Fruit fly (Drosophila melanogaster) whole organism, embryonic: ENCODE data around the gene Jhbp3.

ENCODE experiments used
- Antp ChIP-seq: fragments of 200-800 bp; sonication (Bioruptor generic); optimal IDR thresholded peaks from 3 replicates; lab custom pipeline; 2016; ENCODE audit warnings: missing biosample characterization, missing genetic modification characterization
- Atf6 ChIP-seq: fragments of 200-800 bp; sonication (Bioruptor generic); IDR thresholded peaks from 2 replicates; pipeline ENCODE4 v1.3.6; 2022; ENCODE audit warnings: missing biosample characterization, missing genetic modification characterization
- CG10959 ChIP-seq: fragments of 200-800 bp; sonication (Bioruptor generic); IDR thresholded peaks from 2 replicates; pipeline ENCODE4 v1.3.6; 2022; ENCODE audit warnings: missing biosample characterization, missing genetic modification characterization
- CG15479 ChIP-seq: fragments of 200-800 bp; sonication (Bioruptor generic); optimal IDR thresholded peaks from 3 replicates; lab custom pipeline; 2019; ENCODE audit warnings: missing biosample characterization, mild to moderate bottlenecking, missing genetic modification characterization, moderate library complexity
- CG15696 ChIP-seq: fragments of 200-800 bp; sonication (Bioruptor generic); optimal IDR thresholded peaks from 2 replicates; lab custom pipeline; 2019; ENCODE audit warnings: missing biosample characterization, mild to moderate bottlenecking, missing genetic modification characterization, moderate library complexity
- CG17186 ChIP-seq: fragments of 200-800 bp; sonication (Bioruptor generic); optimal IDR thresholded peaks from 3 replicates; lab custom pipeline; 2017; ENCODE audit warnings: missing biosample characterization, missing genetic modification reagents, missing genetic modification characterization
- CG17385 ChIP-seq: fragments of 200-800 bp; sonication (Bioruptor generic); optimal IDR thresholded peaks from 3 replicates; lab custom pipeline; 2018; ENCODE audit warnings: missing biosample characterization, mild to moderate bottlenecking, missing genetic modification characterization
- CG17612 ChIP-seq: fragments of 200-800 bp; sonication (Bioruptor generic); IDR thresholded peaks from 2 replicates; pipeline ENCODE4 v1.3.6; 2022; ENCODE audit warnings: missing biosample characterization, missing genetic modification characterization
- CG17829 ChIP-seq: fragments of 200-800 bp; optimal IDR thresholded peaks from 2 replicates; lab custom pipeline; 2019; ENCODE audit warnings: missing biosample characterization, mild to moderate bottlenecking, missing genetic modification characterization, moderate library complexity
- CG18262 ChIP-seq: fragments of 200-800 bp; optimal IDR thresholded peaks from 3 replicates; lab custom pipeline; 2019; ENCODE audit warnings: missing biosample characterization, mild to moderate bottlenecking, missing genetic modification characterization, moderate library complexity
- CG2199 ChIP-seq: fragments of 200-800 bp; sonication (Bioruptor generic); IDR thresholded peaks from 3 replicates; pipeline ENCODE4 v1.3.6; 2022; ENCODE audit warnings: missing biosample characterization, missing genetic modification characterization
- CG2712 ChIP-seq: fragments of 200-800 bp; optimal IDR thresholded peaks from 3 replicates; lab custom pipeline; 2019; ENCODE audit warnings: missing biosample characterization, mild to moderate bottlenecking, missing genetic modification characterization, moderate library complexity
- CG32772 ChIP-seq: fragments of 200-800 bp; sonication (Bioruptor generic); IDR thresholded peaks from 2 replicates; pipeline ENCODE4 v1.3.6; 2022; ENCODE audit warnings: missing biosample characterization, missing genetic modification characterization
- CG42726 ChIP-seq: fragments of 200-800 bp; sonication (Bioruptor generic); IDR thresholded peaks from 2 replicates; pipeline ENCODE4 v1.3.6; 2022; ENCODE audit warnings: missing biosample characterization, missing genetic modification characterization; ENCODE audit not compliant: partially characterized antibody
- CG43689 ChIP-seq: fragments of 200-800 bp; sonication (Bioruptor generic); IDR thresholded peaks from 2 replicates; pipeline ENCODE4 v1.3.6; 2022; ENCODE audit warnings: missing biosample characterization, missing genetic modification characterization
- CG7786 ChIP-seq: fragments of 200-800 bp; sonication (Bioruptor generic); optimal IDR thresholded peaks from 2 replicates; lab custom pipeline; 2016; ENCODE audit warnings: missing biosample characterization, missing genetic modification characterization
- CG8924 ChIP-seq: fragments of 200-800 bp; optimal IDR thresholded peaks from 3 replicates; lab custom pipeline; 2019; ENCODE audit warnings: missing biosample characterization, mild to moderate bottlenecking, missing genetic modification characterization, moderate library complexity
- D19A ChIP-seq: fragments of 200-800 bp; optimal IDR thresholded peaks from 3 replicates; lab custom pipeline; 2019; ENCODE audit warnings: missing biosample characterization, mild to moderate bottlenecking, missing genetic modification characterization, moderate library complexity
- Ets65A ChIP-seq: fragments of 200-800 bp; sonication (Bioruptor generic); peaks from one replicate; lab custom pipeline; 2016; ENCODE audit warnings: missing biosample characterization, missing genetic modification characterization
- H15 ChIP-seq: fragments of 200-800 bp; sonication (Bioruptor generic); IDR thresholded peaks from 3 replicates; pipeline ENCODE4 v1.3.6; 2022; ENCODE audit warnings: missing biosample characterization, missing genetic modification characterization
- Hmr ChIP-seq: fragments of 200-800 bp; sonication (Bioruptor generic); optimal IDR thresholded peaks from 3 replicates; lab custom pipeline; 2017; ENCODE audit warnings: mild to moderate bottlenecking, missing biosample characterization, missing genetic modification reagents, missing genetic modification characterization
- Kr ChIP-seq: fragments of 200-800 bp; sonication (Bioruptor generic); optimal IDR thresholded peaks from 2 replicates; lab custom pipeline; 2017; ENCODE audit warnings: missing biosample characterization, mild to moderate bottlenecking, missing genetic modification characterization
- MBD-R2 ChIP-seq: fragments of 200-800 bp; sonication (Bioruptor generic); IDR thresholded peaks from 2 replicates; pipeline ENCODE4 v1.3.6; 2022; ENCODE audit warnings: missing biosample characterization, missing genetic modification characterization
- Mad ChIP-seq: fragments of 200-800 bp; sonication (Bioruptor generic); optimal IDR thresholded peaks from 2 replicates; lab custom pipeline; 2016; ENCODE audit warnings: missing biosample characterization, missing genetic modification characterization
- Med ChIP-seq: fragments of 200-800 bp; sonication (Bioruptor generic); peaks from one replicate; lab custom pipeline; 2016; ENCODE audit warnings: missing biosample characterization, missing genetic modification characterization, mild to moderate bottlenecking, inconsistent platforms, moderate library complexity
- Pdp1 ChIP-seq, 2 experiments: fragments of 200-800 bp; sonication (Bioruptor generic); optimal IDR thresholded peaks; 3 replicates each; lab custom pipeline; 2016; ENCODE audit warnings: missing biosample characterization in 2 of 2, missing genetic modification characterization in 2 of 2, mild to moderate bottlenecking in 1 of 2, moderate library complexity in 1 of 2
- Side ChIP-seq: fragments of 200-800 bp; sonication (Bioruptor generic); optimal IDR thresholded peaks from 2 replicates; lab custom pipeline; 2016; ENCODE audit warnings: missing biosample characterization, missing genetic modification characterization
- Trl ChIP-seq, 3 experiments: fragments of >200 bp in 2 of 3; fragments of 200-800 bp in 1 of 3; sonication (Bioruptor generic) in 1 of 3; optimal IDR thresholded peaks; 2 replicates in 1 of 3; 3 replicates in 2 of 3; lab custom pipeline; 2016 to 2017; ENCODE audit warnings: missing biosample characterization in 1 of 3, missing genetic modification characterization in 1 of 3
- Xrp1 ChIP-seq: fragments of 200-800 bp; sonication (Bioruptor generic); IDR thresholded peaks from 2 replicates; pipeline ENCODE4 v1.3.6; 2022; ENCODE audit warnings: missing biosample characterization, missing genetic modification characterization
- bbx ChIP-seq: fragments of 200-800 bp; sonication (Bioruptor generic); IDR thresholded peaks from 2 replicates; pipeline ENCODE4 v1.3.6; 2022; ENCODE audit warnings: missing biosample characterization, missing genetic modification characterization; ENCODE audit not compliant: partially characterized antibody
- cad ChIP-seq: fragments of >200 bp; optimal IDR thresholded peaks from 2 replicates; lab custom pipeline; 2017; ENCODE audit warnings: missing biosample characterization, missing genetic modification characterization
- cg ChIP-seq: fragments of 200-800 bp; sonication (Bioruptor generic); optimal IDR thresholded peaks from 3 replicates; lab custom pipeline; 2019; ENCODE audit warnings: missing biosample characterization, mild to moderate bottlenecking, missing genetic modification characterization, moderate library complexity
- crol ChIP-seq: fragments of 200-800 bp; sonication (Bioruptor generic); IDR thresholded peaks from 2 replicates; pipeline ENCODE4 v1.3.6; 2022; ENCODE audit warnings: missing biosample characterization, missing genetic modification characterization
- fd102C ChIP-seq: fragments of 200-800 bp; sonication (Bioruptor generic); optimal IDR thresholded peaks from 2 replicates; lab custom pipeline; 2018; ENCODE audit warnings: missing biosample characterization, mild to moderate bottlenecking, missing genetic modification characterization, moderate library complexity
- grau ChIP-seq: fragments of 200-800 bp; optimal IDR thresholded peaks from 3 replicates; lab custom pipeline; 2019; ENCODE audit warnings: missing biosample characterization, mild to moderate bottlenecking, missing genetic modification characterization, moderate library complexity
- inv ChIP-seq: fragments of 200-800 bp; sonication (Bioruptor generic); IDR thresholded peaks from 2 replicates; pipeline ENCODE4 v1.3.6; 2022; ENCODE audit warnings: missing biosample characterization, missing genetic modification characterization; ENCODE audit not compliant: partially characterized antibody
- kah ChIP-seq: fragments of 200-800 bp; sonication (Bioruptor generic); optimal IDR thresholded peaks from 2 replicates; lab custom pipeline; 2018; ENCODE audit warnings: missing biosample characterization, mild to moderate bottlenecking, missing genetic modification characterization
- kni ChIP-seq: fragments of 200-800 bp; sonication (Bioruptor generic); optimal IDR thresholded peaks from 3 replicates; lab custom pipeline; 2017; ENCODE audit warnings: mild to moderate bottlenecking, missing biosample characterization, missing genetic modification reagents, missing genetic modification characterization
- lilli ChIP-seq: fragments of 200-800 bp; sonication (Bioruptor generic); optimal IDR thresholded peaks from 3 replicates; lab custom pipeline; 2016; ENCODE audit warnings: missing biosample characterization, missing genetic modification characterization
- pb ChIP-seq: fragments of 200-800 bp; sonication (Bioruptor generic); optimal IDR thresholded peaks from 3 replicates; lab custom pipeline; 2016; ENCODE audit warnings: missing biosample characterization, missing genetic modification characterization
- pros ChIP-seq: fragments of 200-800 bp; sonication (Bioruptor generic); optimal IDR thresholded peaks from 3 replicates; lab custom pipeline; 2019; ENCODE audit warnings: missing biosample characterization, mild to moderate bottlenecking, missing genetic modification characterization, moderate library complexity
- scrt ChIP-seq: fragments of 200-800 bp; sonication (Bioruptor generic); optimal IDR thresholded peaks from 2 replicates; lab custom pipeline; 2018; ENCODE audit warnings: missing biosample characterization, mild to moderate bottlenecking, missing genetic modification characterization, moderate library complexity
- sens ChIP-seq: fragments of 200-800 bp; sonication (Bioruptor generic); peaks from one replicate; lab custom pipeline; 2016; ENCODE audit warnings: missing biosample characterization, missing genetic modification characterization
- slbo ChIP-seq: fragments of 200-800 bp; sonication (Bioruptor generic); IDR thresholded peaks from 2 replicates; pipeline ENCODE4 v1.3.6; 2022; ENCODE audit warnings: missing biosample characterization, missing genetic modification characterization
- tio ChIP-seq: fragments of 200-800 bp; sonication (Bioruptor generic); optimal IDR thresholded peaks from 2 replicates; lab custom pipeline; 2017; ENCODE audit warnings: missing biosample characterization, missing genetic modification characterization, inconsistent platforms
- tll ChIP-seq, 2 experiments: fragments of 200-800 bp in 1 of 2; fragments of >200 bp in 1 of 2; sonication (Bioruptor generic) in 1 of 2; optimal IDR thresholded peaks; 2 replicates each; lab custom pipeline; 2017 to 2019; ENCODE audit warnings: missing biosample characterization in 2 of 2, missing genetic modification characterization in 2 of 2, mild to moderate bottlenecking in 1 of 2, moderate library complexity in 1 of 2
- twi ChIP-seq: fragments of 200-800 bp; optimal IDR thresholded peaks from 2 replicates; lab custom pipeline; 2019; ENCODE audit warnings: missing biosample characterization, mild to moderate bottlenecking, missing genetic modification characterization, moderate library complexity
- zen ChIP-seq: fragments of 200-800 bp; sonication (Bioruptor generic); optimal IDR thresholded peaks from 3 replicates; lab custom pipeline; 2018; ENCODE audit warnings: missing biosample characterization, mild to moderate bottlenecking, missing genetic modification characterization, moderate library complexity
- zfh1 ChIP-seq: fragments of 200-800 bp; sonication (Bioruptor generic); IDR thresholded peaks from 3 replicates; pipeline ENCODE4 v1.3.6; 2022; ENCODE audit warnings: missing biosample characterization, missing genetic modification characterization

Gene Jhbp3

dm6 chr3R:4947732-4948131, 7.3 kb downstream of the Jhbp3 start:
- TF ChIP-seq Mad (GFP tag; lab: Kevin White, UChicago) (no peak), CG17385 (GFP tag; lab: Kevin White, UChicago) (no peak), lilli (GFP tag; lab: Kevin White, UChicago) (peak; percentile 4), CG15479 (GFP tag; lab: Kevin White, UChicago) (peak; percentile 1), CG18262 (peak; percentile 16), Pdp1 (GFP tag; optimal IDR thresholded peaks at IDR 0.05; lab: Kevin White, UChicago) (peak in 1 of 2 experiments; percentile 5), Antp (peak; percentile 13), Ets65A (GFP tag; lab: Kevin White, UChicago) (peak; percentile 5), Med (GFP tag; lab: Kevin White, UChicago) (peak; percentile 72), CG2712 (peak; percentile 3), CG2199 (GFP tag; lab: Robert Waterston, UW) (peak; percentile 79; the same call in 1 of the 3 replicates), bbx (GFP tag; lab: Robert Waterston, UW) (peak; percentile 14; the same call in 1 of the 2 replicates), pros (GFP tag; lab: Kevin White, UChicago) (peak; percentile 40), CG43689 (no peak), Xrp1 (GFP tag; lab: Robert Waterston, UW) (peak; percentile 44; the same call in 1 of the 2 replicates), zen (tag; lab: Kevin White, UChicago) (peak; percentile 43), fd102C (GFP tag; lab: Kevin White, UChicago) (peak; percentile 64), CG32772 (GFP tag; lab: Robert Waterston, UW) (no peak), kni (peak; percentile 21), Trl (optimal IDR thresholded peaks at IDR 0.05; lab: Kevin White, UChicago) (no peak), Trl (GFP tag; optimal IDR thresholded peaks at IDR 0.05; lab: Kevin White, UChicago) (peak; percentile 35), sens (GFP tag; lab: Kevin White, UChicago) (peak; percentile 39), Atf6 (GFP tag; lab: Robert Waterston, UW) (peak; percentile 10; the same call in 1 of the 2 replicates), CG17829 (tag; lab: Kevin White, UChicago) (peak; percentile 28), CG15696 (peak; percentile 54), CG10959 (GFP tag; lab: Robert Waterston, UW) (0 out of 2 replicates have a peak, but pooled peaks have one; percentile 38), CG17612 (GFP tag; lab: Robert Waterston, UW) (no peak), Side (GFP tag; lab: Kevin White, UChicago) (peak; percentile 17), tll (GFP tag; optimal IDR thresholded peaks at IDR 0.05; lab: Kevin White, UChicago) (peak in 1 of 2 experiments; percentile 39), CG42726 (GFP tag; lab: Robert Waterston, UW) (no peak)

dm6 chr3R:4914439-4914880, 40.6 kb downstream of the Jhbp3 start:
- TF ChIP-seq CG2199 (GFP tag; lab: Robert Waterston, UW) (peak; percentile 82; the same call in 1 of the 3 replicates), CG8924 (tag; lab: Kevin White, UChicago) (peak; percentile 22), tll (GFP tag; optimal IDR thresholded peaks at IDR 0.05; lab: Kevin White, UChicago) (peak in 1 of 2 experiments; percentile 53), kni (peak; percentile 25), CG7786 (GFP tag; lab: Kevin White, UChicago) (no peak), cad (peak; percentile 47), MBD-R2 (GFP tag; lab: Robert Waterston, UW) (0 out of 2 replicates have a peak, but pooled peaks have one; percentile 8), D19A (peak; percentile 54), sens (GFP tag; lab: Kevin White, UChicago) (peak; percentile 83), cg (GFP tag; lab: Kevin White, UChicago) (peak; percentile 30), pb (no peak), twi (peak; percentile 90), CG17186 (GFP tag; lab: Kevin White, UChicago) (no peak), slbo (GFP tag; lab: Robert Waterston, UW) (no peak), Kr (GFP tag; lab: Kevin White, UChicago) (peak; percentile 78), tio (GFP tag; lab: Kevin White, UChicago) (no peak), scrt (GFP tag; lab: Kevin White, UChicago) (no peak), crol (peak; percentile 86), grau (tag; lab: Kevin White, UChicago) (peak; percentile 40), Xrp1 (GFP tag; lab: Robert Waterston, UW) (no peak), H15 (no peak), kah (GFP tag; lab: Kevin White, UChicago) (peak; percentile 41), inv (GFP tag; lab: Robert Waterston, UW) (no peak), zfh1 (GFP tag; lab: Robert Waterston, UW) (0 out of 3 replicates have a peak, but pooled peaks have one; percentile 11), Hmr (GFP tag; lab: Kevin White, UChicago) (no peak)
